Fruit fly (Drosophila melanogaster) whole organism, pupa: ENCODE measurements around the gene FoxP.

Experiments used
- D1 ChIP-seq: fragments of 200-800 bp; sonication (Bioruptor generic); optimal IDR thresholded peaks from 2 replicates; lab custom pipeline; 2018; ENCODE audit warnings: missing biosample characterization, mild to moderate bottlenecking, missing genetic modification characterization, moderate library complexity
- rn ChIP-seq: fragments of 200-800 bp; sonication (Bioruptor generic); IDR thresholded peaks from 2 replicates; pipeline ENCODE4 v1.3.6; 2022; ENCODE audit warnings: missing biosample characterization, missing genetic modification characterization

dm6 chr3R:9702567-9702966 lies 28.1 kb downstream of the FoxP start:
- TF ChIP-seq rn (GFP tag; lab: Robert Waterston, UW) (no peak), D1 (tag; lab: Kevin White, UChicago) (no peak)
